Fruit fly (Drosophila melanogaster) whole organism: ENCODE measurements around the gene robl37BC.

Experiments used
- CG8478 ChIP-seq: fragments of >200 bp; optimal IDR thresholded peaks from 2 replicates; lab custom pipeline; 2018; ENCODE audit warnings: inconsistent platforms
- Dll ChIP-seq: fragments of >200 bp; optimal IDR thresholded peaks from 2 replicates; lab custom pipeline; 2017
- EcR ChIP-seq, 2 experiments: fragments of >200 bp; optimal IDR thresholded peaks; 2 replicates each; lab custom pipeline; 2017; ENCODE audit warnings: missing biosample characterization in 2 of 2, missing genetic modification characterization in 2 of 2, missing genetic modification reagents in 2 of 2
- pan ChIP-seq: fragments of >200 bp; optimal IDR thresholded peaks from 2 replicates; lab custom pipeline; 2017
- psq ChIP-seq: fragments of >200 bp; optimal IDR thresholded peaks from 2 replicates; lab custom pipeline; 2017
- usp ChIP-seq: fragments of >200 bp; optimal IDR thresholded peaks from 2 replicates; lab custom pipeline; 2017; ENCODE audit warnings: missing biosample characterization, missing genetic modification characterization, mixed read lengths

Gene robl37BC

dm6 chr2L:19010566-19010965 lies at the start of gene robl37BC:
Gene robl37BC (plus strand): TSS chr2L:19010866.
- TF ChIP-seq pan (lab: Kevin White, UChicago) (no peak), psq (lab: Kevin White, UChicago) (no peak), Dll (lab: Kevin White, UChicago) (no peak), CG8478 (no peak), EcR (GFP tag; optimal IDR thresholded peaks at IDR 0.05; lab: Kevin White, UChicago) (no peak), usp (no peak)

DNA sequence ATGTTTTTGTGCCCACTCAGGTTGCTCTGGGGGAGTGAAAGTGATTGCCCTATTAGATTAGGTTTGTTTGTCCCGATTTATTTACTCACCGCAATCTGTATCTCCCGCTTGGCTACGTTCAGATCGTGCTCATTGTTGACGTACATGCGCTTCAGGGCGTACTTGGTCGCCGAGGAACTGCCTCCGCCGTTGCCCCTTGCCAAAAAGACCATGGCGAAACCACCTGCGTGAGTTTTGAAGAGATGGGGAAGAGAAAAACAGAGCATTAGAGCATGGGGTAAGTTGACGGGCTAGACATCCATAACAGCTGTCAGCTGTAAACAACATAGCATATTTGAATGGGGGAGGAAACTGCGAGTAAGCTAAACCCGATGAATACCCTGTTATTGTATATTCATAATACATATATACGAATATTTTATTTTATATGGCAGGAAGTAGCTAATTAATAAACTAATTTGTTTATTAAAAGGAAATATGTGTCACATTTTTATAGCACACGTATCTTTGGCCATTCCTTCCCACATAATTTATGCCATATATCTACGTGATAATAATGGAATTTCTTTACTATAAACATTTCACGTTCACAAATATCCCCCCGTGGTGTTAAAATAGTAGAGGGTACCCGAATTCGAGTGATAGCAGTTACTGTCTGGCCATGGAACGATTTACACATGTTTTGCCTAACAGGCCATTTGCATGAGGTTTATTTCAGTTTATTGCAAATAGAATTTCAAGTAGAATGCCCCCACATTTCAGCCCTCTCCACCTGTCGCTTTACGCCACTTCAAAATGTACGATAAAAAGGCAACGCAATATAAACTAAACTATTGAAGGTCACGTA lies 45.1 kb upstream of the robl37BC start:
- no peak for TF ChIP-seq psq (lab: Kevin White, UChicago)
- TF ChIP-seq pan (lab: Kevin White, UChicago): peak; percentile 59

- TF ChIP-seq psq (lab: Kevin White, UChicago) (no peak), Dll (lab: Kevin White, UChicago) (no peak), EcR (GFP tag; optimal IDR thresholded peaks at IDR 0.05; lab: Kevin White, UChicago) (no peak), CG8478 (no peak), usp (no peak), pan (lab: Kevin White, UChicago) (no peak)
Observed at dm6 chr2L:18966214-18966556, 44.5 kb upstream of the robl37BC start.

- no peak for TF ChIP-seq Dll (lab: Kevin White, UChicago)
- TF ChIP-seq pan (lab: Kevin White, UChicago): peak; percentile 63
Observed at dm6 chr2L:18966844-18967243, 43.8 kb upstream of the robl37BC start.

dm6 chr2L:18967897-18968296 lies 42.8 kb upstream of the robl37BC start:
- TF ChIP-seq EcR (GFP tag; optimal IDR thresholded peaks at IDR 0.05; lab: Kevin White, UChicago) (no peak), psq (lab: Kevin White, UChicago) (no peak), Dll (lab: Kevin White, UChicago) (no peak), CG8478 (no peak), pan (lab: Kevin White, UChicago) (no peak), usp (no peak)

- TF ChIP-seq Dll (lab: Kevin White, UChicago) (no peak), psq (lab: Kevin White, UChicago) (no peak), pan (lab: Kevin White, UChicago) (no peak), CG8478 (peak; percentile 14), usp (no peak), EcR (GFP tag; optimal IDR thresholded peaks at IDR 0.05; lab: Kevin White, UChicago) (no peak)
Observed at dm6 chr2L:18968370-18969105, 42.1 kb upstream of the robl37BC start, which contains the start of the genes Nak and Tango6. Gene Nak (minus strand): TSS chr2L:18968744. Gene Tango6 (plus strand): TSS chr2L:18969028.

DNA sequence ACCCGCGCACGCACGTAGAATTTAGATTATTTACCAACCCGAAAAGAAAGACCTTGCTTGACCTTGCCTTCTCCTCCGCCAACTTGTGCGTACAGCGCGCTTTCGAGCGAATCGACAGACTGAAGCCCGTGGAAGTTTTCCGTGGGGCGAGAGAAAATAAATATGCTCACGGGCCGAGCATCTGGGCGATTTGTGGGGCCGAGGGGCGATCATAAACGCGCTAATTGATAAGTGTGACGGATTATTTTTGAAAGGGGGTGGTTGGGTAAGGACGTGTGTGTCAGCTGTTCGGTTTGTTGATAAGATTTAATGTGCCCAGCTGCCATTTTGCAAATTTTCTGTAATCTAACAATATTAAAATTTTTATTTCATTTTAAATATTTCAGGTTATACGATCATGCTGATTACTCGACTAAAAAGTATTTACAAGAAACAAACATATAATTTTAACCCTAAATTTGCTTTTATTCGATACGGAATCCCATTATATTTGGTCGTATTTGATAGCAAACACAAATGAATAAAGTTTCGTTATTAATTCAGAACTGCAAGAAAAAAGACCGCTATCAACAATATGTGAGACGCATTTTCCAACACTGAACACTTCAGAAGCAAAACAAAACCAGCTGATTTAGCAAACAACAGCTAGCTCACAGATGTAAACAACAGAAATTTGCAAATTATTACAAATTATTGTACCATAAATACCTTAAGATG lies 36.4 kb upstream of the robl37BC start, which contains the start of the genes L2HGDH and CG10431:
Gene L2HGDH, minus strand, starts transcription at position 386 of the 717 bp plus-strand sequence.
Gene CG10431, plus strand, starts transcription at position 648 of the 717 bp plus-strand sequence.
- TF ChIP-seq psq (lab: Kevin White, UChicago) (no peak), Dll (lab: Kevin White, UChicago) (no peak)

DNA sequence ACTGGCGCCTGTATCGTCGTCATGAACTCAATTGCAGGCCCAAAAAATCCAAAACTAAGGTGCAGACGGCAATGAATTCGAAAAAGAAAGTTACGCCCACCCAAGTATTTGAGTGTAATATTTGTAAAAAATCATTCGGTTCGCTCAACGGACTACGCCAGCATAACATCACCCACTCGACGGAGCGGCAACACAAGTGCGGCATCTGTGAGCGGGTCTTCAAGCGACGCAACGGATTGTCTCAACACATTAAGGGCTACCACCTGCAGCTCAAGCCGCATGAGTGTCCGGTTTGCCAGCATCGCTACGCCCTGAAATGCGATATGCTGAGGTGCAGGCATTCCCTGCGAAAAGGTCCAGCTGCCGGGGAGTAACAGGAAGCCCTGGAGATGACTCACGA lies 33.9 kb upstream of the robl37BC start:
- no peak for TF ChIP-seq pan (lab: Kevin White, UChicago)
- no peak for TF ChIP-seq CG8478
- TF ChIP-seq EcR (GFP tag; optimal IDR thresholded peaks at IDR 0.05; lab: Kevin White, UChicago): no peak
- no peak for TF ChIP-seq usp
- TF ChIP-seq Dll (lab: Kevin White, UChicago): no peak
- no peak for TF ChIP-seq psq (lab: Kevin White, UChicago)

DNA sequence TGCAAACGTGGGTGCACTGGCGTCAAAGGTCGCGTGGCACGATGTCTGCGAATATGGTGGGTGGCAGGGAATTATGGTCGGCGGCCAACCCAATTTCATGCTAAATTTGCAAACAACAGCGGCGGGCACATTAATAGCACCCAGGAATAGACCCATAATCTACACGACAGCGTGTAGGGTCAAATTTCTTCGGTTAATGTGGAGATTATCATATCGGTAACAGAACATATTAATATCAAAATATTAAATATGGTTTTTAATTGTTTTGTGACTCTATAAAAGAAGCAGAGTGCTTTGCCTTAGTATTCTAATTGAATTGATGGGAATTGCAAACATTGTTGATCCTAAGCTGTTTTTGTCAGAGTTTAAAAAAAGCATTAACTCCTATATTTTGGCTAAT lies 31.7 kb upstream of the robl37BC start:
- TF ChIP-seq CG8478 (no peak), psq (lab: Kevin White, UChicago) (no peak), pan (lab: Kevin White, UChicago) (no peak), usp (no peak), Dll (lab: Kevin White, UChicago) (no peak), EcR (GFP tag; optimal IDR thresholded peaks at IDR 0.05; lab: Kevin White, UChicago) (no peak)

dm6 chr2L:18979407-18979806 lies 31.3 kb upstream of the robl37BC start:
- no peak for TF ChIP-seq CG8478
- TF ChIP-seq usp: no peak
- TF ChIP-seq Dll (lab: Kevin White, UChicago): no peak
- no peak for TF ChIP-seq EcR (GFP tag; optimal IDR thresholded peaks at IDR 0.05; lab: Kevin White, UChicago)
- no peak for TF ChIP-seq psq (lab: Kevin White, UChicago)
- TF ChIP-seq pan (lab: Kevin White, UChicago): no peak

DNA sequence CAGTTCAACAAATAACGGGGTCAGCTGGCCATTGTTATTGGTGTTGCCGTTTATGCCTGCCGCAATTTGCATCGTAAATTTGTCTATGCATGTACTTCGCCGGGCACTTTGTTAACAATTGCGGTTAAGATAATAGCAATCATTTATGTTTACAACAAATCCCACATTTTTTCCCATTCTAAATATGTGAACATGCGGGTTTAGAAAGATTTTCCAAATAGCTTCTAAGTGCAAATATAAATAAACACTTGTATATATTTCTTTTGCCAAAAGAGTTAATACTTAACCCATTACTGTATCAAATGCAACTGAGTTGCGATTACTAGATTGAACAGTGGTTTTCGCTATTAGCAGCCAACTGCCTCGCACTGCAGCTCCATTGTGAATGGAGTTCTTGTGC lies 29.7 kb upstream of the robl37BC start:
- TF ChIP-seq usp (no peak), CG8478 (no peak), psq (lab: Kevin White, UChicago) (no peak), pan (lab: Kevin White, UChicago) (no peak), Dll (lab: Kevin White, UChicago) (no peak), EcR (GFP tag; optimal IDR thresholded peaks at IDR 0.05; lab: Kevin White, UChicago) (no peak)

DNA sequence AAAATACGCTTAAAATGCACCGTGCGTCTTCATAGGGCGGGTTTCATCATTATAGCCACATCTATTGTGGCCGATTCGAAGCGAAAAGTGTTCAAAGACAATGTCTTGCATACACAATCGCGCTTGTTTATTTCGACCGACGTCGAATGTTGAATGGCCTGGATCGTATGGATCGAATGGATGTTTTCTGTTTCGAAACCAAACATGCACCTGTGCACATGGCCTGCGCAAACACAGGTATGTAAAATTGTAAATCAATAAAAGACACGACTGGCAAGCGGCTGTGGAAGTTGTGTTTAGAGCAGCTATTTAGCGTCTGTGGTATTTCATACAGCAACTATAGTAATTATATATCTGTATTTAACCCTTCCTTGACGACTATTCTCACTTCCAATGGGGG lies 29.2 kb upstream of the robl37BC start:
- no peak for TF ChIP-seq Dll (lab: Kevin White, UChicago)
- TF ChIP-seq pan (lab: Kevin White, UChicago): no peak
- no peak for TF ChIP-seq usp
- TF ChIP-seq CG8478: no peak
- no peak for TF ChIP-seq psq (lab: Kevin White, UChicago)
- TF ChIP-seq EcR (GFP tag; optimal IDR thresholded peaks at IDR 0.05; lab: Kevin White, UChicago): no peak
